Worm (Caenorhabditis elegans): ENCODE measurements around the gene sec-31.

Gene sec-31

DNA sequence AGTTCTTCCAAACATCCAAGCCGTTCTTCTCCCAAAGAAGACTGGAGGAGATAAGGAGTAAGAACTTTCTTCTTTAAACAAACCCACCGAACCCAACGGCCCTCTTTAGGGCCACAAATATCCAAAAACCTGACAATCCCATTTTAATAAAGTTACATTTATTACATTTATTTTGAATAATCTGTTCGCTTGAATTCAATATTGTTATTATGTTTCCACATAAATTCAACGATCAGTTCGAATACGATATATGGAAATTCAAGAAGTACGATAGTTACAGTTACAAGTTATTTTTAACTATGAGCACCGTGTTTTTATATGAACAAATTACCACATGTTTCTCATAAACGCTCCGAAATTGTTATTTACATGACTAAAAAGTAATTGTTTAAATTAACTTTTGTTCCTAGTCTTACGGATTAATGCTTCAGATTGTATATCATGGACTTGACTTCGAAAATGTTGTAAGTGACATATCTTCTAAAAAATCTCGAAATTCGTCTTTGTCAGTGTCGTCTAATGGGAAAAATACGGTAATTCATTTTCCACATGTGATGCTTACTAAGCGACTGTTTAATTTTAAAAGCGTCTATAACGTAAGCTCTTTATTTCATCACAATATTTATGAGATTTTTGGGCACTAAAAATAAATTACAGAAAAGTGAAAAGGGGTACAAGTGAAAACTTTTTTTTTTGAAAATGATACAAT lies 30.7 kb downstream of the sec-31 start (continued):
- 0 out of 2 replicates have a peak, but pooled peaks have one; percentile 53 for TF ChIP-seq ekl-4 (GFP tag; IDR thresholded peaks at IDR 0.05)
- no peak for TF ChIP-seq cebp-1 (GFP tag; IDR thresholded peaks at IDR 0.05)
- TF ChIP-seq cebp-1 (tag; optimal IDR thresholded peaks at IDR 0.05) = no peak
- peak; percentile 83 for TF ChIP-seq Y79H2A.3 (GFP tag; conservative IDR thresholded peaks at IDR 0.05)
- no peak for TF ChIP-seq unc-62 (GFP tag; optimal IDR thresholded peaks at IDR 0.05)
- TF ChIP-seq pbrm-1 (GFP tag; IDR thresholded peaks at IDR 0.05) = peak; percentile 50; the same call in 1 of the 2 replicates
- 0 out of 2 replicates have a peak, but pooled peaks have one; percentile 49 for TF ChIP-seq ceh-91 (GFP tag; IDR thresholded peaks at IDR 0.05)
- TF ChIP-seq F22D6.2 (tag; optimal IDR thresholded peaks at IDR 0.05) = no peak
- no peak for TF ChIP-seq dpff-1 (tag; optimal IDR thresholded peaks at IDR 0.05)
- peak; percentile 48; the same call in 1 of the 2 replicates for TF ChIP-seq hsf-1 (GFP tag; IDR thresholded peaks at IDR 0.05)
- peak; percentile 81 for TF ChIP-seq dox-1 (GFP tag; IDR thresholded peaks at IDR 0.05)
- no peak for TF ChIP-seq ztf-3 (GFP tag; optimal IDR thresholded peaks at IDR 0.05)
- TF ChIP-seq repo-1 (tag; optimal IDR thresholded peaks at IDR 0.05) = no peak
- TF ChIP-seq efl-1 (GFP tag; optimal IDR thresholded peaks at IDR 0.05) = peak; percentile 2
- TF ChIP-seq madf-8 (GFP tag; conservative IDR thresholded peaks at IDR 0.05) = peak; percentile 17; the same call in 1 of the 2 replicates
- TF ChIP-seq C17E4.6 (GFP tag; IDR thresholded peaks at IDR 0.05) = no peak
- no peak for TF ChIP-seq K12H6.12 (tag; optimal IDR thresholded peaks at IDR 0.05)
- TF ChIP-seq Y95B8A.8 (GFP tag; IDR thresholded peaks at IDR 0.05) = peak; percentile 82; the same call in 1 of the 2 replicates
- TF ChIP-seq D2030.7 (GFP tag; IDR thresholded peaks at IDR 0.05) = peak; percentile 51
- TF ChIP-seq ZK185.1 (tag; optimal IDR thresholded peaks at IDR 0.05; ENCODE audit: poor library complexity, severe bottlenecking) = no peak

ce11 chrIV:11337560-11337959 lies 34.0 kb downstream of the sec-31 start:
- TF ChIP-seq ztf-25 (GFP tag; IDR thresholded peaks at IDR 0.05) (0 out of 2 replicates have a peak, but pooled peaks have one; percentile 23), ceh-100 (GFP tag; IDR thresholded peaks at IDR 0.05) (peak; percentile 22; the same call in 1 of the 2 replicates), ekl-4 (GFP tag; IDR thresholded peaks at IDR 0.05) (peak; percentile 82), Y95B8A.8 (GFP tag; IDR thresholded peaks at IDR 0.05) (peak; percentile 74; the same call in 1 of the 2 replicates), rcor-1 (GFP tag; IDR thresholded peaks at IDR 0.05) (peak; percentile 55), F39B2.1 (GFP tag; IDR thresholded peaks at IDR 0.05) (peak; percentile 90), hsf-1 (GFP tag; IDR thresholded peaks at IDR 0.05) (peak; percentile 63), lin-26 (GFP tag; IDR thresholded peaks at IDR 0.05) (peak; percentile 85), Y53G8AR.9 (GFP tag; conservative IDR thresholded peaks at IDR 0.05) (peak; percentile 66), dox-1 (GFP tag; IDR thresholded peaks at IDR 0.05) (peak; percentile 63), F33H1.4 (GFP tag; IDR thresholded peaks at IDR 0.05) (peak; percentile 32; the same call in 1 of the 2 replicates), madf-3 (GFP tag; IDR thresholded peaks at IDR 0.05) (0 out of 2 replicates have a peak, but pooled peaks have one; percentile 16), egl-44 (GFP tag; IDR thresholded peaks at IDR 0.05) (peak; percentile 82), madf-6 (GFP tag; IDR thresholded peaks at IDR 0.05) (peak; percentile 70), hmg-1.2 (GFP tag; IDR thresholded peaks at IDR 0.05) (peak; percentile 36; the same call in 1 of the 2 replicates), attf-6 (GFP tag; IDR thresholded peaks at IDR 0.05) (peak; percentile 83)

DNA sequence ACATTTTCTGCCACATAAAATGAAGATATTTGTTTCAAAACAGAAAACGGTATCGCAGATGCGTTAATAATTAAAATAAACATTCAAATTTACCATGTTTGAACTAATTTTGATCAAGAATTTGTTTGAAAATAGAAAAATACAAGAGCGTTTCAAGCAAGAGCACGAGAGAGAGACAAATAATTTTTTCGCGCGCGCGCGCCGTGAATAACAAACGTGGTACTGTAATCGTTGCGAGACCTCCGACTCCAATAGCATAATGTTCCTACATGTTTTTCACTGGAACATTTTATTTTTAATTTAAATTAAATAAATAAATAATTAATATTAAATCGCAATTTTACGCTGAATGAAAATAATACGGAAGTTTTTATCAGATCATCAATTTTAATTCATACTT lies 34.6 kb downstream of the sec-31 start, which contains the start of gene F54E12.2:
F54E12.2 (minus strand) TSS at position 164 of the 400 bp plus-strand sequence.
- TF ChIP-seq F57A8.1 (GFP tag; optimal IDR thresholded peaks at IDR 0.05) (no peak), fkh-3 (tag; optimal IDR thresholded peaks at IDR 0.05) (no peak), lin-26 (GFP tag; IDR thresholded peaks at IDR 0.05) (peak; percentile 67), snpc-3.4 (tag; optimal IDR thresholded peaks at IDR 0.05) (peak; percentile 94), F22D6.2 (tag; optimal IDR thresholded peaks at IDR 0.05) (no peak), zfh-2 (GFP tag; conservative IDR thresholded peaks at IDR 0.05) (no peak), aptf-2 (GFP tag; conservative IDR thresholded peaks at IDR 0.05) (0 out of 2 replicates have a peak, but pooled peaks have one; percentile 48), tbp1 (GFP tag; optimal IDR thresholded peaks at IDR 0.05) (peak; percentile 68), lag-1 (GFP tag; IDR thresholded peaks at IDR 0.05) (no peak), madf-8 (GFP tag; conservative IDR thresholded peaks at IDR 0.05) (peak; percentile 96), ets-4 (GFP tag; optimal IDR thresholded peaks at IDR 0.05) (no peak), unc-130 (GFP tag; optimal IDR thresholded peaks at IDR 0.05) (peak; percentile 90), pbrm-1 (GFP tag; IDR thresholded peaks at IDR 0.05) (peak; percentile 78), hmg-1.2 (GFP tag; IDR thresholded peaks at IDR 0.05) (peak; percentile 66), C06A6.2 (GFP tag; conservative IDR thresholded peaks at IDR 0.05) (no peak), T07F8.4 (tag; optimal IDR thresholded peaks at IDR 0.05) (no peak), lsy-27 (tag; optimal IDR thresholded peaks at IDR 0.05; ENCODE audit: borderline replicate concordance, insufficient read depth) (no peak)

All from whole organism, young adult.